Fruit fly (Drosophila melanogaster): Measurements from ENCODE around the gene CG8028.

dm6 chrX:19240230-19240839 lies 39.8 kb downstream of the CG8028 start:
- no peak for TF ChIP-seq EcR (GFP tag; optimal IDR thresholded peaks at IDR 0.05)
- no peak for TF ChIP-seq CG13204 (GFP tag; optimal IDR thresholded peaks at IDR 0.05)

Measured in whole organism, pupa.